Worm (Caenorhabditis elegans): ENCODE measurements around the gene lin-12.

Gene lin-12

ce11 chrIII:9054414-9055147 lies 16.7 kb downstream of the lin-12 start, which contains the start of gene cls-2:
cls-2 (plus strand) TSS chrIII:9055048.
- TF ChIP-seq klf-2 (GFP tag; conservative IDR thresholded peaks at IDR 0.05): no peak
- TF ChIP-seq ztf-29 (GFP tag; IDR thresholded peaks at IDR 0.05): no peak
- no peak for TF ChIP-seq flt-1 (GFP tag; IDR thresholded peaks at IDR 0.05)
- no peak for TF ChIP-seq med-1 (GFP tag; optimal IDR thresholded peaks at IDR 0.05; ENCODE audit: insufficient read depth)
- no peak for TF ChIP-seq ref-1 (GFP tag; conservative IDR thresholded peaks at IDR 0.05)
- TF ChIP-seq T22C8.4 (GFP tag; IDR thresholded peaks at IDR 0.05): no peak
- no peak for TF ChIP-seq cog-1 (tag; optimal IDR thresholded peaks at IDR 0.05)
- no peak for TF ChIP-seq ztf-23 (GFP tag; IDR thresholded peaks at IDR 0.05)
- TF ChIP-seq tab-1 (GFP tag; IDR thresholded peaks at IDR 0.05): no peak

ce11 chrIII:9053740-9054252 lies 17.5 kb downstream of the lin-12 start, which contains the start of gene R107.5:
R107.5 (minus strand) TSS chrIII:9053790.
- TF ChIP-seq flt-1 (GFP tag; IDR thresholded peaks at IDR 0.05): peak; percentile 78
- TF ChIP-seq T22C8.4 (GFP tag; IDR thresholded peaks at IDR 0.05): peak; percentile 52; the same call in 1 of the 2 replicates
- TF ChIP-seq ztf-23 (GFP tag; IDR thresholded peaks at IDR 0.05): peak; percentile 81
- no peak for TF ChIP-seq ref-1 (GFP tag; conservative IDR thresholded peaks at IDR 0.05)

ce11 chrIII:9053263-9053662 lies 18.0 kb downstream of the lin-12 start:
- TF ChIP-seq med-1 (GFP tag; optimal IDR thresholded peaks at IDR 0.05; ENCODE audit: insufficient read depth) (no peak), ztf-29 (GFP tag; IDR thresholded peaks at IDR 0.05) (no peak), klf-2 (GFP tag; conservative IDR thresholded peaks at IDR 0.05) (no peak)

ce11 chrIII:9052371-9052978 lies 18.8 kb downstream of the lin-12 start:
- TF ChIP-seq klf-2 (GFP tag; conservative IDR thresholded peaks at IDR 0.05) (peak; percentile 38; the same call in 1 of the 2 replicates), ztf-29 (GFP tag; IDR thresholded peaks at IDR 0.05) (0 out of 2 replicates have a peak, but pooled peaks have one; percentile 18), med-1 (GFP tag; optimal IDR thresholded peaks at IDR 0.05; ENCODE audit: insufficient read depth) (no peak)

- no peak for TF ChIP-seq ztf-29 (GFP tag; IDR thresholded peaks at IDR 0.05)
Observed at ce11 chrIII:9051714-9052113, 19.6 kb downstream of the lin-12 start.

ce11 chrIII:9051119-9051597 lies 20.1 kb downstream of the lin-12 start:
- no peak for TF ChIP-seq med-1 (GFP tag; optimal IDR thresholded peaks at IDR 0.05; ENCODE audit: insufficient read depth)
- no peak for TF ChIP-seq T22C8.4 (GFP tag; IDR thresholded peaks at IDR 0.05)
- no peak for TF ChIP-seq ztf-29 (GFP tag; IDR thresholded peaks at IDR 0.05)
- TF ChIP-seq ztf-23 (GFP tag; IDR thresholded peaks at IDR 0.05): no peak
- TF ChIP-seq klf-2 (GFP tag; conservative IDR thresholded peaks at IDR 0.05): no peak
- TF ChIP-seq ref-1 (GFP tag; conservative IDR thresholded peaks at IDR 0.05): no peak
- TF ChIP-seq flt-1 (GFP tag; IDR thresholded peaks at IDR 0.05): no peak

ce11 chrIII:9050600-9050999 lies 20.7 kb downstream of the lin-12 start, which contains the start of gene ikke-1:
ikke-1 (minus strand) TSS chrIII:9050700.
- TF ChIP-seq med-1 (GFP tag; optimal IDR thresholded peaks at IDR 0.05; ENCODE audit: insufficient read depth) (no peak), flt-1 (GFP tag; IDR thresholded peaks at IDR 0.05) (no peak), tab-1 (GFP tag; IDR thresholded peaks at IDR 0.05) (no peak), ztf-29 (GFP tag; IDR thresholded peaks at IDR 0.05) (no peak), T22C8.4 (GFP tag; IDR thresholded peaks at IDR 0.05) (no peak), ztf-23 (GFP tag; IDR thresholded peaks at IDR 0.05) (no peak)

- TF ChIP-seq flt-1 (GFP tag; IDR thresholded peaks at IDR 0.05): no peak
- TF ChIP-seq klf-2 (GFP tag; conservative IDR thresholded peaks at IDR 0.05): no peak
Observed at ce11 chrIII:9047260-9047659, 24.0 kb downstream of the lin-12 start.

ce11 chrIII:9045838-9046237 lies 25.4 kb downstream of the lin-12 start, which contains the start of gene R107.2:
R107.2 (minus strand) TSS chrIII:9045938.
- TF ChIP-seq flt-1 (GFP tag; IDR thresholded peaks at IDR 0.05) (no peak), ztf-23 (GFP tag; IDR thresholded peaks at IDR 0.05) (no peak), ztf-29 (GFP tag; IDR thresholded peaks at IDR 0.05) (no peak), T22C8.4 (GFP tag; IDR thresholded peaks at IDR 0.05) (no peak)

ce11 chrIII:9043200-9043599 lies 28.1 kb downstream of the lin-12 start, which contains the start of gene nac-2:
nac-2 (minus strand) TSS chrIII:9043300.
- no peak for TF ChIP-seq ztf-23 (GFP tag; IDR thresholded peaks at IDR 0.05)
- no peak for TF ChIP-seq cog-1 (tag; optimal IDR thresholded peaks at IDR 0.05)
- TF ChIP-seq ztf-29 (GFP tag; IDR thresholded peaks at IDR 0.05): no peak
- no peak for TF ChIP-seq T22C8.4 (GFP tag; IDR thresholded peaks at IDR 0.05)
- no peak for TF ChIP-seq tab-1 (GFP tag; IDR thresholded peaks at IDR 0.05)
- TF ChIP-seq ref-1 (GFP tag; conservative IDR thresholded peaks at IDR 0.05): no peak
- no peak for TF ChIP-seq klf-2 (GFP tag; conservative IDR thresholded peaks at IDR 0.05)

- TF ChIP-seq T22C8.4 (GFP tag; IDR thresholded peaks at IDR 0.05) (no peak), ztf-23 (GFP tag; IDR thresholded peaks at IDR 0.05) (no peak), flt-1 (GFP tag; IDR thresholded peaks at IDR 0.05) (no peak), med-1 (GFP tag; optimal IDR thresholded peaks at IDR 0.05; ENCODE audit: insufficient read depth) (no peak), klf-2 (GFP tag; conservative IDR thresholded peaks at IDR 0.05) (no peak), ref-1 (GFP tag; conservative IDR thresholded peaks at IDR 0.05) (no peak), tab-1 (GFP tag; IDR thresholded peaks at IDR 0.05) (no peak), ztf-29 (GFP tag; IDR thresholded peaks at IDR 0.05) (no peak), cog-1 (tag; optimal IDR thresholded peaks at IDR 0.05) (no peak)
Observed at ce11 chrIII:9037658-9038057, 33.6 kb downstream of the lin-12 start, which contains the start of gene R107.9. R107.9 (plus strand) TSS chrIII:9037958.

Measured in whole organism, midembryonic.